Worm (Caenorhabditis elegans): Measurements from ENCODE around the gene txt-17.
"Not testable (repeated sequence)": the region's sequence is repeated elsewhere in the genome, so short reads cannot be mapped to it uniquely, and the experiment has no call there.

DNA sequence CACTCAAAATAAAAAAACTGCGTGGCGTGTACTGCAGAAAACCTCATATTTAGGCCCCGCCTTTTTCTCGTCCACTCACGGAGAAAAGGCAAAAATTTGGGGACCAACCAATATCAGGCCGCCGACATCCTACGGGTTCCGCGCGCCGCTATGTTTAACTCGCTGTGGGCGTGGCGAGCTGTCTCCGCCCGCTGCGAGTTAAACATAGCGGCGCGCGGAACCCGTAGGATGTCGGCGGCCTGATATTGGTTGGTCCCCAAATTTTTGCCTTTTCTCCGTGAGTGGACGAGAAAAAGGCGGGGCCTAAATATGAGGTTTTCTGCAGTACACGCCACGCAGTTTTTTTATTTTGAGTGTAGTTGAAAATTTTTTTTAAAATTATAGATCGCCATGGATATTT is 9.8 kb upstream of the txt-17 start, which contains the start of gene tmem-258:
- TF ChIP-seq snpc-4 (tag; optimal IDR thresholded peaks at IDR 0.05); elt-3 (tag; optimal IDR thresholded peaks at IDR 0.05); mab-5 (tag; optimal IDR thresholded peaks at IDR 0.05); unc-39 (tag; optimal IDR thresholded peaks at IDR 0.05); nhr-28 (tag; optimal IDR thresholded peaks at IDR 0.05); elt-1 (tag; optimal IDR thresholded peaks at IDR 0.05; ENCODE audit: borderline replicate concordance, insufficient read depth); unc-62 (GFP tag; optimal IDR thresholded peaks at IDR 0.05); lin-13 (tag; optimal IDR thresholded peaks at IDR 0.05); zip-8 (tag; optimal IDR thresholded peaks at IDR 0.05); ceh-43 (GFP tag; optimal IDR thresholded peaks at IDR 0.05); drap-1 (GFP tag; optimal IDR thresholded peaks at IDR 0.05); nhr-76 (tag; optimal IDR thresholded peaks at IDR 0.05): not testable (repeated sequence)

Data from whole organism, mixed stage, embryonic.